Worm (Caenorhabditis elegans) whole organism, L3 larva: Measurements from ENCODE around the gene npr-41.

Experiments
- ama-1 ChIP-seq: fragments of 150-350 bp; optimal IDR thresholded peaks from 2 replicates; lab custom pipeline; 2018
- ceh-16 ChIP-seq: sonication (generic microtip); optimal IDR thresholded peaks from 2 replicates; lab custom pipeline; 2017; ENCODE audit warnings: missing biosample characterization, missing genetic modification characterization
- egl-27 ChIP-seq: sonication (generic microtip); optimal IDR thresholded peaks from 4 replicates; lab custom pipeline; 2017; ENCODE audit warnings: missing biosample characterization, missing genetic modification reagents, missing genetic modification characterization
- eor-1 ChIP-seq, 2 experiments: fragments of 150-350 bp; optimal IDR thresholded peaks; 2 replicates each; lab custom pipeline; 2014 to 2018; ENCODE audit warnings: missing biosample characterization in 2 of 2, missing genetic modification characterization in 2 of 2
- fkh-10 ChIP-seq: sonication (generic microtip); optimal IDR thresholded peaks from 2 replicates; lab custom pipeline; 2017; ENCODE audit warnings: missing biosample characterization, missing genetic modification reagents, missing genetic modification characterization
- fos-1 ChIP-seq: fragments of 150-350 bp; optimal IDR thresholded peaks from 2 replicates; lab custom pipeline; 2014; ENCODE audit warnings: missing biosample characterization, missing genetic modification characterization
- nhr-11 ChIP-seq: fragments of 150-350 bp; optimal IDR thresholded peaks from 2 replicates; lab custom pipeline; 2014; ENCODE audit warnings: missing biosample characterization, missing genetic modification characterization
- nhr-12 ChIP-seq: fragments of 150-350 bp; optimal IDR thresholded peaks from 2 replicates; lab custom pipeline; 2014; ENCODE audit warnings: missing biosample characterization, missing genetic modification characterization
- nhr-237 ChIP-seq: fragments of 150-350 bp; optimal IDR thresholded peaks from 2 replicates; lab custom pipeline; 2014; ENCODE audit warnings: missing biosample characterization, missing genetic modification characterization
- sea-2 ChIP-seq: fragments of 150-350 bp; sonication (generic microtip); optimal IDR thresholded peaks from 4 replicates; lab custom pipeline; 2014; ENCODE audit warnings: missing biosample characterization, missing genetic modification reagents, missing genetic modification characterization
- snpc-4 ChIP-seq: fragments of 150-350 bp; optimal IDR thresholded peaks from 2 replicates; lab custom pipeline; 2014; ENCODE audit warnings: missing biosample characterization, missing genetic modification characterization
- unc-62 ChIP-seq: fragments of 150-350 bp; sonication (generic microtip); optimal IDR thresholded peaks from 4 replicates; lab custom pipeline; 2014; ENCODE audit warnings: missing biosample characterization, missing genetic modification reagents, missing genetic modification characterization

ce11 chrII:11533716-11534115 lies 23.2 kb downstream of the npr-41 start, which contains the start of gene mdt-8:
- no peak for TF ChIP-seq eor-1 (tag; optimal IDR thresholded peaks at IDR 0.05; lab: Kevin White, UChicago)
- TF ChIP-seq ama-1 (lab: Kevin White, UChicago) = no peak
- TF ChIP-seq fkh-10 = no peak
- TF ChIP-seq fos-1 (tag; lab: Kevin White, UChicago) = no peak
- no peak for TF ChIP-seq sea-2
- TF ChIP-seq snpc-4 (tag; lab: Kevin White, UChicago) = no peak
- TF ChIP-seq nhr-11 (tag; lab: Kevin White, UChicago) = no peak
- no peak for TF ChIP-seq egl-27 (tag; lab: Kevin White, UChicago)
- TF ChIP-seq nhr-12 (tag; lab: Kevin White, UChicago) = no peak
- TF ChIP-seq nhr-237 (tag; lab: Kevin White, UChicago) = no peak
- TF ChIP-seq unc-62 (GFP tag; lab: Kevin White, UChicago) = no peak
- TF ChIP-seq ceh-16 (tag; lab: Kevin White, UChicago) = no peak
